Fruit fly (Drosophila melanogaster): ENCODE data around the gene Esp.

- TF ChIP-seq usp (GFP tag; optimal IDR thresholded peaks at IDR 0.05) (no peak), psq (optimal IDR thresholded peaks at IDR 0.05) (no peak), EcR (GFP tag; optimal IDR thresholded peaks at IDR 0.05) (no peak)
Measured at dm6 chr3R:24845148-24845547, 3.4 kb downstream of the Esp start.
